Fruit fly (Drosophila melanogaster) whole organism, embryonic: ENCODE data around the gene Ypel.

Source experiments
- Asciz ChIP-seq: fragments of 200-800 bp; sonication (Bioruptor generic); optimal IDR thresholded peaks from 2 replicates; lab custom pipeline; 2017; ENCODE audit warnings: missing biosample characterization, mild to moderate bottlenecking, missing genetic modification characterization, missing genetic modification reagents
- CG18599 ChIP-seq: fragments of 200-800 bp; sonication (Bioruptor generic); optimal IDR thresholded peaks from 3 replicates; lab custom pipeline; 2017; ENCODE audit warnings: missing biosample characterization, missing genetic modification characterization, mild to moderate bottlenecking, moderate library complexity, missing genetic modification reagents
- CG2129 ChIP-seq: fragments of 200-800 bp; sonication (Bioruptor generic); IDR thresholded peaks from 2 replicates; pipeline ENCODE4 v1.3.6; 2022; ENCODE audit warnings: missing biosample characterization, missing genetic modification characterization; ENCODE audit not compliant: partially characterized antibody
- Dll ChIP-seq: fragments of 200-800 bp; sonication (Bioruptor generic); IDR thresholded peaks from 4 replicates; pipeline ENCODE4 v1.3.6; 2022; ENCODE audit warnings: missing biosample characterization, missing genetic modification characterization; ENCODE audit not compliant: partially characterized antibody
- Dref ChIP-seq: fragments of 200-800 bp; sonication (Bioruptor generic); IDR thresholded peaks from 2 replicates; pipeline ENCODE4 v1.3.6; 2022; ENCODE audit warnings: missing biosample characterization, missing genetic modification characterization
- Jarid2 ChIP-seq: fragments of 200-800 bp; sonication (Bioruptor generic); optimal IDR thresholded peaks from 3 replicates; lab custom pipeline; 2017; ENCODE audit warnings: mild to moderate bottlenecking, missing biosample characterization, missing genetic modification reagents, missing genetic modification characterization
- Max ChIP-seq: fragments of 200-800 bp; sonication (Bioruptor generic); optimal IDR thresholded peaks from 2 replicates; lab custom pipeline; 2016; ENCODE audit warnings: missing biosample characterization, mild to moderate bottlenecking, missing genetic modification characterization
- Sin3A ChIP-seq: fragments of >200 bp; optimal IDR thresholded peaks from 2 replicates; lab custom pipeline; 2018
- Tbp ChIP-seq: fragments of >200 bp; optimal IDR thresholded peaks from 2 replicates; lab custom pipeline; 2018; ENCODE audit warnings: missing biosample characterization, missing genetic modification characterization
- Vsx1 ChIP-seq: fragments of 200-800 bp; sonication (Bioruptor generic); optimal IDR thresholded peaks from 2 replicates; lab custom pipeline; 2017; ENCODE audit warnings: missing biosample characterization, mild to moderate bottlenecking, missing genetic modification characterization, missing genetic modification reagents
- az2 ChIP-seq: fragments of 200-800 bp; sonication (Bioruptor generic); optimal IDR thresholded peaks from 3 replicates; lab custom pipeline; 2016; ENCODE audit warnings: missing biosample characterization, missing genetic modification characterization
- ken ChIP-seq: fragments of 200-800 bp; sonication (Bioruptor generic); IDR thresholded peaks from 3 replicates; pipeline ENCODE4 v1.3.6; 2022; ENCODE audit warnings: missing biosample characterization, missing genetic modification characterization

- TF ChIP-seq Asciz (no peak), Max (GFP tag; lab: Kevin White, UChicago) (no peak), Dref (GFP tag; lab: Robert Waterston, UW) (no peak), Dll (GFP tag; lab: Robert Waterston, UW) (no peak), Jarid2 (GFP tag; lab: Kevin White, UChicago) (no peak), az2 (no peak), Tbp (GFP tag; lab: Kevin White, UChicago) (no peak), CG2129 (no peak), CG18599 (GFP tag; lab: Kevin White, UChicago) (no peak), ken (GFP tag; lab: Robert Waterston, UW) (no peak), Vsx1 (GFP tag; lab: Kevin White, UChicago) (no peak), Sin3A (lab: Kevin White, UChicago) (no peak)
Observed at dm6 chrX:10242883-10243282, 30.7 kb upstream of the Ypel start.
